Worm (Caenorhabditis elegans) whole organism, L4 larva: ENCODE measurements around the gene C35A5.11.

ENCODE experiments used
- arid-1 ChIP-seq: fragments of 200-800 bp; sonication (Bioruptor generic); conservative IDR thresholded peaks from 2 replicates; pipeline ENCODE4 v1.3.6; 2022; ENCODE audit warnings: missing genetic modification reagents, missing genetic modification characterization, missing compliant biosample characterization

The C35A5.11 gene

DNA sequence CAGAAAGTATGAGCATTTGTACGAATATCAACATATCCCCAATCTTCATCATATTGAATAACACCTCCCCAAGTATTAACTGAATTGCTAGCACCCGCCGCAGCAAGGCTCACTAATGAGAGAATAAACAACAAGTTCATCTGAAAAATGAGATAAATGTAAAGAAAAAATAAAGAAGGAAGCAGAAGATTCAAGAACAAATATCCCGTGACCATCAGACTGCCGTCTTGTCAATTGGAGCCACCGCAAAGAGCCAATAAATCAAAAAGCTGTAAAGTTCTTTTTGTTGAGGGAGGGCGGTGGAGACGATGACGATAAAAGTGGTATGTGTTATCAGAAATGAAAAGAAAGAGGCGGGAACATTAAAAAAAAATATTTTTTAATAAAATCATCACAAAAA lies 49.4 kb downstream of the C35A5.11 start, which contains the start of gene Y32F6A.5 (continued):
- TF ChIP-seq arid-1 = no peak
